Worm (Caenorhabditis elegans) whole organism, L4 larva: ENCODE data around the gene sre-21.

ENCODE experiments used
- D1046.2 ChIP-seq: fragments of 200-800 bp; sonication (Bioruptor generic); IDR thresholded peaks from 2 replicates; pipeline ENCODE4 v1.3.6; 2022; ENCODE audit warnings: missing genetic modification characterization, missing compliant biosample characterization
- F10B5.3 ChIP-seq: sonication (generic microtip); optimal IDR thresholded peaks from 2 replicates; lab custom pipeline; 2016; ENCODE audit warnings: mild to moderate bottlenecking, missing genetic modification characterization, missing compliant biosample characterization
- F26F4.8 ChIP-seq: fragments of 200-800 bp; sonication (Bioruptor generic); conservative IDR thresholded peaks from 2 replicates; pipeline ENCODE4 v1.3.6; 2022; ENCODE audit warnings: missing genetic modification characterization, missing compliant biosample characterization
- T26A8.4 ChIP-seq: fragments of 200-800 bp; sonication (Bioruptor generic); IDR thresholded peaks from 2 replicates; pipeline ENCODE4 v1.3.6; 2022; ENCODE audit warnings: missing genetic modification characterization, missing compliant biosample characterization
- Y75B8A.6 ChIP-seq: fragments of 200-800 bp; sonication (Bioruptor generic); IDR thresholded peaks from 2 replicates; pipeline ENCODE4 v1.3.6; 2022; ENCODE audit warnings: missing genetic modification reagents, missing genetic modification characterization, missing compliant biosample characterization
- ZK546.5 ChIP-seq, 2 experiments: sonication (generic microtip); optimal IDR thresholded peaks; 2 replicates each; lab custom pipeline; 2017; ENCODE audit warnings: missing biosample characterization in 2 of 2, missing genetic modification characterization in 2 of 2
- aha-1 ChIP-seq: fragments of 150-350 bp; peaks from one replicate; lab custom pipeline; 2014; ENCODE audit warnings: missing biosample characterization, missing genetic modification characterization
- ceh-62 ChIP-seq: sonication (generic microtip); optimal IDR thresholded peaks from 2 replicates; lab custom pipeline; 2017; ENCODE audit warnings: missing biosample characterization, missing genetic modification characterization
- ceh-82 ChIP-seq: sonication (generic microtip); optimal IDR thresholded peaks from 2 replicates; lab custom pipeline; 2017; ENCODE audit warnings: missing biosample characterization, missing genetic modification characterization
- daf-16 ChIP-seq, 3 experiments: sonication (generic microtip); optimal IDR thresholded peaks; 2 replicates each; lab custom pipeline; 2016 to 2017; ENCODE audit warnings: missing genetic modification characterization in 3 of 3, missing genetic modification reagents in 3 of 3, mild to moderate bottlenecking in 2 of 3, missing compliant biosample characterization in 2 of 3, missing biosample characterization in 1 of 3, moderate library complexity in 1 of 3
- dmd-6 ChIP-seq: fragments of 200-800 bp; sonication (Bioruptor generic); IDR thresholded peaks from 2 replicates; pipeline ENCODE4 v1.3.6; 2022; ENCODE audit warnings: missing genetic modification reagents, missing genetic modification characterization, missing compliant biosample characterization
- dve-1 ChIP-seq: sonication (generic microtip); optimal IDR thresholded peaks from 2 replicates; lab custom pipeline; 2017; ENCODE audit warnings: antibody characterized with exemption, mild to moderate bottlenecking, missing genetic modification characterization, missing compliant biosample characterization; ENCODE audit not compliant: insufficient read depth
- egl-43 ChIP-seq: fragments of 200-800 bp; sonication (Bioruptor generic); IDR thresholded peaks from 2 replicates; pipeline ENCODE4 v1.3.6; 2022; ENCODE audit warnings: missing genetic modification reagents, missing genetic modification characterization, missing compliant biosample characterization
- hmg-1.1 ChIP-seq: fragments of 200-800 bp; sonication (Bioruptor generic); IDR thresholded peaks from 2 replicates; pipeline ENCODE4 v1.3.6; 2022; ENCODE audit warnings: missing genetic modification reagents, missing genetic modification characterization, missing compliant biosample characterization
- jun-1 ChIP-seq: fragments of 150-350 bp; optimal IDR thresholded peaks from 2 replicates; lab custom pipeline; 2014; ENCODE audit warnings: missing biosample characterization, missing genetic modification reagents, missing genetic modification characterization
- lim-7 ChIP-seq: fragments of 200-800 bp; sonication (Bioruptor generic); IDR thresholded peaks from 2 replicates; pipeline ENCODE4 v1.3.6; 2022; ENCODE audit warnings: missing genetic modification characterization, missing compliant biosample characterization
- lin-1 ChIP-seq: fragments of 200-800 bp; sonication (Bioruptor generic); IDR thresholded peaks from 2 replicates; pipeline ENCODE4 v1.3.6; 2022; ENCODE audit warnings: missing genetic modification reagents, missing genetic modification characterization, missing compliant biosample characterization
- lin-38 ChIP-seq: fragments of 200-800 bp; sonication (Bioruptor generic); IDR thresholded peaks from 2 replicates; pipeline ENCODE4 v1.3.6; 2022; ENCODE audit warnings: missing genetic modification reagents, missing genetic modification characterization, missing compliant biosample characterization
- mdt-29 ChIP-seq: fragments of 200-800 bp; sonication (Bioruptor generic); IDR thresholded peaks from 2 replicates; pipeline ENCODE4 v1.3.6; 2022; ENCODE audit warnings: missing genetic modification reagents, missing genetic modification characterization, missing compliant biosample characterization
- mes-2 ChIP-seq: sonication (generic microtip); optimal IDR thresholded peaks from 2 replicates; lab custom pipeline; 2016; ENCODE audit warnings: missing genotype, mild to moderate bottlenecking, missing genetic modification characterization, missing compliant biosample characterization; ENCODE audit not compliant: poor library complexity, severe bottlenecking
- nhr-25 ChIP-seq: sonication (generic microtip); optimal IDR thresholded peaks from 2 replicates; lab custom pipeline; 2017; ENCODE audit warnings: missing genetic modification characterization, mild to moderate bottlenecking, missing compliant biosample characterization, antibody characterized with exemption, moderate library complexity, borderline replicate concordance; ENCODE audit not compliant: insufficient read depth
- nhr-28 ChIP-seq: fragments of 150-350 bp; optimal IDR thresholded peaks from 2 replicates; lab custom pipeline; 2014; ENCODE audit warnings: missing biosample characterization, missing genetic modification characterization
- nhr-41 ChIP-seq: fragments of 200-800 bp; sonication (Bioruptor generic); IDR thresholded peaks from 2 replicates; pipeline ENCODE4 v1.3.6; 2022; ENCODE audit warnings: missing genetic modification reagents, missing genetic modification characterization, missing compliant biosample characterization
- nhr-42 ChIP-seq: fragments of 200-800 bp; sonication (Bioruptor generic); IDR thresholded peaks from 2 replicates; pipeline ENCODE4 v1.3.6; 2022; ENCODE audit warnings: missing genetic modification characterization, missing compliant biosample characterization
- php-3 ChIP-seq: fragments of 200-800 bp; sonication (Bioruptor generic); IDR thresholded peaks from 2 replicates; pipeline ENCODE4 v1.3.6; 2022; ENCODE audit warnings: missing genetic modification reagents, missing genetic modification characterization, missing compliant biosample characterization
- rbr-2 ChIP-seq: sonication (generic microtip); optimal IDR thresholded peaks from 2 replicates; lab custom pipeline; 2016; ENCODE audit warnings: missing genotype, missing genetic modification characterization, missing compliant biosample characterization
- sdz-12 ChIP-seq: fragments of 200-800 bp; sonication (Bioruptor generic); optimal IDR thresholded peaks from 2 replicates; lab custom pipeline; 2018; ENCODE audit warnings: mild to moderate bottlenecking, missing genetic modification characterization, missing compliant biosample characterization
- set-16 ChIP-seq: fragments of 200-800 bp; sonication (Bioruptor generic); IDR thresholded peaks from 2 replicates; pipeline ENCODE4 v1.3.6; 2022; ENCODE audit warnings: missing genetic modification reagents, missing genetic modification characterization, missing compliant biosample characterization
- skn-1 ChIP-seq: fragments of 150-350 bp; optimal IDR thresholded peaks from 2 replicates; lab custom pipeline; 2014; ENCODE audit warnings: missing biosample characterization, missing genetic modification characterization
- snpc-1.2 ChIP-seq: fragments of 200-800 bp; sonication (Bioruptor generic); IDR thresholded peaks from 2 replicates; pipeline ENCODE4 v1.3.6; 2022; ENCODE audit warnings: missing genetic modification reagents, missing genetic modification characterization, missing compliant biosample characterization
- tra-1 ChIP-seq: fragments of 200-800 bp; sonication (Bioruptor generic); IDR thresholded peaks from 2 replicates; pipeline ENCODE4 v1.3.6; 2022; ENCODE audit warnings: missing genetic modification reagents, missing genetic modification characterization, missing compliant biosample characterization
- vab-7 ChIP-seq: fragments of 200-800 bp; sonication (Bioruptor generic); IDR thresholded peaks from 2 replicates; pipeline ENCODE4 v1.3.6; 2022; ENCODE audit warnings: missing genetic modification reagents, missing genetic modification characterization, missing compliant biosample characterization
- zip-11 ChIP-seq: fragments of 200-800 bp; sonication (Bioruptor generic); IDR thresholded peaks from 2 replicates; pipeline ENCODE4 v1.3.6; 2022; ENCODE audit warnings: missing genetic modification characterization, missing compliant biosample characterization
- ztf-11 ChIP-seq: fragments of 150-350 bp; optimal IDR thresholded peaks from 2 replicates; lab custom pipeline; 2014; ENCODE audit warnings: missing biosample characterization, missing genetic modification characterization
- ztf-7 ChIP-seq: fragments of 150-350 bp; optimal IDR thresholded peaks from 2 replicates; lab custom pipeline; 2014; ENCODE audit warnings: missing biosample characterization, missing genetic modification characterization

The sre-21 gene

ce11 chrV:17777624-17778023 lies 4.6 kb upstream of the sre-21 start, which contains the start of gene C47A10.12:
Gene C47A10.12 (plus strand): TSS chrV:17777924.
- TF ChIP-seq jun-1 (tag; lab: Kevin White, UChicago) (no peak), aha-1 (tag; lab: Kevin White, UChicago) (peak; percentile 4)

- TF ChIP-seq nhr-41 (no peak), skn-1 (tag; lab: Kevin White, UChicago) (no peak), mdt-29 (GFP tag; lab: Robert Waterston, UW) (no peak), lin-1 (GFP tag; lab: Robert Waterston, UW) (no peak), hmg-1.1 (GFP tag; lab: Robert Waterston, UW) (no peak), D1046.2 (GFP tag; lab: Robert Waterston, UW) (no peak), dve-1 (tag; lab: Kevin White, UChicago) (no peak), dmd-6 (GFP tag; lab: Robert Waterston, UW) (no peak), ceh-62 (tag; lab: Kevin White, UChicago) (no peak), ztf-11 (no peak), set-16 (GFP tag; lab: Robert Waterston, UW) (no peak), nhr-42 (GFP tag; lab: Robert Waterston, UW) (no peak), aha-1 (tag; lab: Kevin White, UChicago) (no peak), rbr-2 (tag; lab: Kevin White, UChicago) (no peak), ZK546.5 (tag; optimal IDR thresholded peaks at IDR 0.05; lab: Kevin White, UChicago) (no peak), T26A8.4 (GFP tag; lab: Robert Waterston, UW) (no peak), nhr-28 (no peak)
Observed at ce11 chrV:17777127-17777526, 4.1 kb upstream of the sre-21 start, which contains the start of gene ddo-1. Gene ddo-1 (minus strand): TSS chrV:17777227.

ce11 chrV:17767768-17768167 lies 5.2 kb downstream of the sre-21 start:
- TF ChIP-seq nhr-25 (tag; lab: Kevin White, UChicago): no peak
- TF ChIP-seq lin-38 (GFP tag; lab: Robert Waterston, UW): no peak
- 0 out of 2 replicates have a peak, but pooled peaks have one; percentile 46 for TF ChIP-seq snpc-1.2 (GFP tag; lab: Robert Waterston, UW)
- no peak for TF ChIP-seq ztf-7 (tag; lab: Kevin White, UChicago)
- no peak for TF ChIP-seq daf-16 (GFP tag; optimal IDR thresholded peaks at IDR 0.05; lab: Kevin White, UChicago)
- TF ChIP-seq daf-16 (tag; optimal IDR thresholded peaks at IDR 0.05; lab: Kevin White, UChicago): no peak
- TF ChIP-seq zip-11 (GFP tag; lab: Robert Waterston, UW): no peak
- TF ChIP-seq lim-7: peak; percentile 61; the same call in 1 of the 2 replicates
- TF ChIP-seq Y75B8A.6 (GFP tag; lab: Robert Waterston, UW): no peak
- no peak for TF ChIP-seq sdz-12 (GFP tag; lab: Kevin White, UChicago)
- no peak for TF ChIP-seq F26F4.8 (GFP tag; lab: Robert Waterston, UW)
- TF ChIP-seq ceh-82 (tag; lab: Kevin White, UChicago): no peak
- TF ChIP-seq, all 104 proteins: peak for 2

ce11 chrV:17767249-17767648 lies 5.8 kb downstream of the sre-21 start, which contains the start of gene srh-284:
Gene srh-284 (plus strand): TSS chrV:17767549.
- no peak for TF ChIP-seq egl-43
- no peak for TF ChIP-seq mes-2 (tag; lab: Kevin White, UChicago)
- TF ChIP-seq php-3: no peak
- TF ChIP-seq vab-7 (GFP tag; lab: Robert Waterston, UW): no peak
- TF ChIP-seq skn-1 (tag; lab: Kevin White, UChicago): no peak
- TF ChIP-seq tra-1 (GFP tag; lab: Robert Waterston, UW): no peak
- no peak for TF ChIP-seq F10B5.3 (tag; lab: Kevin White, UChicago)
- no peak for TF ChIP-seq nhr-41
- TF ChIP-seq nhr-28: no peak
